Fruit fly (Drosophila melanogaster) whole organism, embryonic: ENCODE data around the gene wam.

Experiments
- Atf-2 ChIP-seq: fragments of 200-800 bp; sonication (Bioruptor generic); optimal IDR thresholded peaks from 2 replicates; lab custom pipeline; 2016; ENCODE audit warnings: missing biosample characterization, missing genetic modification characterization
- B-H2 ChIP-seq: fragments of 200-800 bp; sonication (Bioruptor generic); optimal IDR thresholded peaks from 2 replicates; lab custom pipeline; 2018; ENCODE audit warnings: missing biosample characterization, mild to moderate bottlenecking, missing genetic modification characterization
- CG10147 ChIP-seq: fragments of 200-800 bp; sonication (Bioruptor generic); optimal IDR thresholded peaks from 2 replicates; lab custom pipeline; 2019; ENCODE audit warnings: missing biosample characterization, mild to moderate bottlenecking, missing genetic modification characterization, moderate library complexity
- CG10431 ChIP-seq: fragments of 200-800 bp; sonication (Bioruptor generic); optimal IDR thresholded peaks from 3 replicates; lab custom pipeline; 2018; ENCODE audit warnings: missing biosample characterization, mild to moderate bottlenecking, missing genetic modification characterization
- CG11456 ChIP-seq: fragments of 200-800 bp; sonication (Bioruptor generic); IDR thresholded peaks from 3 replicates; pipeline ENCODE4 v1.3.6; 2022; ENCODE audit warnings: missing biosample characterization, missing genetic modification characterization
- CG11723 ChIP-seq: fragments of 200-800 bp; sonication (Bioruptor generic); optimal IDR thresholded peaks from 2 replicates; lab custom pipeline; 2017; ENCODE audit warnings: missing biosample characterization, mild to moderate bottlenecking, missing genetic modification characterization
- CG14860 ChIP-seq: fragments of 200-800 bp; sonication (Bioruptor generic); IDR thresholded peaks from 3 replicates; pipeline ENCODE4 v1.3.6; 2022; ENCODE audit warnings: missing biosample characterization, missing genetic modification characterization; ENCODE audit not compliant: partially characterized antibody
- CG1602 ChIP-seq: fragments of 200-800 bp; sonication (Bioruptor generic); optimal IDR thresholded peaks from 3 replicates; lab custom pipeline; 2016; ENCODE audit warnings: missing biosample characterization, missing genetic modification characterization
- CG17359 ChIP-seq: fragments of 200-800 bp; sonication (Bioruptor generic); optimal IDR thresholded peaks from 3 replicates; lab custom pipeline; 2018; ENCODE audit warnings: missing biosample characterization, mild to moderate bottlenecking, missing genetic modification characterization, moderate library complexity
- CG18599 ChIP-seq: fragments of 200-800 bp; sonication (Bioruptor generic); optimal IDR thresholded peaks from 3 replicates; lab custom pipeline; 2017; ENCODE audit warnings: missing biosample characterization, missing genetic modification characterization, mild to moderate bottlenecking, moderate library complexity, missing genetic modification reagents
- CG2120 ChIP-seq: fragments of 200-800 bp; sonication (Bioruptor generic); optimal IDR thresholded peaks from 3 replicates; lab custom pipeline; 2016; ENCODE audit warnings: missing biosample characterization, missing genetic modification characterization
- CG2129 ChIP-seq: fragments of 200-800 bp; sonication (Bioruptor generic); IDR thresholded peaks from 2 replicates; pipeline ENCODE4 v1.3.6; 2022; ENCODE audit warnings: missing biosample characterization, missing genetic modification characterization; ENCODE audit not compliant: partially characterized antibody
- CG2202 ChIP-seq: fragments of 200-800 bp; sonication (Bioruptor generic); optimal IDR thresholded peaks from 2 replicates; lab custom pipeline; 2018; ENCODE audit warnings: missing biosample characterization, mild to moderate bottlenecking, missing genetic modification characterization
- CG31365 ChIP-seq: fragments of 200-800 bp; sonication (Bioruptor generic); optimal IDR thresholded peaks from 2 replicates; lab custom pipeline; 2018; ENCODE audit warnings: missing biosample characterization, mild to moderate bottlenecking, missing genetic modification characterization
- CG34422 ChIP-seq: fragments of 200-800 bp; sonication (Bioruptor generic); IDR thresholded peaks from 3 replicates; pipeline ENCODE4 v1.3.6; 2022; ENCODE audit warnings: missing biosample characterization, missing genetic modification characterization
- CG3726 ChIP-seq: fragments of 200-800 bp; sonication (Bioruptor generic); IDR thresholded peaks from 3 replicates; pipeline ENCODE4, ENCODE4 v1.3.6; 2022; ENCODE audit warnings: missing biosample characterization, missing genetic modification characterization
- CG3995 ChIP-seq: fragments of 200-800 bp; sonication (Bioruptor generic); optimal IDR thresholded peaks from 3 replicates; lab custom pipeline; 2016; ENCODE audit warnings: missing biosample characterization, missing genetic modification characterization
- CG4820 ChIP-seq: fragments of 200-800 bp; sonication (Bioruptor generic); optimal IDR thresholded peaks from 3 replicates; lab custom pipeline; 2016; ENCODE audit warnings: missing biosample characterization, missing genetic modification characterization
- CG8089 ChIP-seq: fragments of 200-800 bp; sonication (Bioruptor generic); optimal IDR thresholded peaks from 3 replicates; lab custom pipeline; 2016; ENCODE audit warnings: missing biosample characterization, missing genetic modification characterization
- Camta ChIP-seq: fragments of 200-800 bp; sonication (Bioruptor generic); optimal IDR thresholded peaks from 2 replicates; lab custom pipeline; 2016; ENCODE audit warnings: missing biosample characterization, missing genetic modification characterization
- CrebB ChIP-seq: fragments of 200-800 bp; sonication (Bioruptor generic); optimal IDR thresholded peaks from 3 replicates; lab custom pipeline; 2018; ENCODE audit warnings: missing biosample characterization, mild to moderate bottlenecking, missing genetic modification characterization
- Dek ChIP-seq: fragments of 200-800 bp; sonication (Bioruptor generic); optimal IDR thresholded peaks from 3 replicates; lab custom pipeline; 2019; ENCODE audit warnings: missing biosample characterization, mild to moderate bottlenecking, missing genetic modification characterization, moderate library complexity
- H2.0 ChIP-seq: fragments of 200-800 bp; sonication (Bioruptor generic); IDR thresholded peaks from 2 replicates; pipeline ENCODE4 v1.3.6; 2022; ENCODE audit warnings: missing biosample characterization, missing genetic modification characterization
- Hsf ChIP-seq: fragments of 200-800 bp; sonication (Bioruptor generic); optimal IDR thresholded peaks from 3 replicates; lab custom pipeline; 2016; ENCODE audit warnings: missing biosample characterization, missing genetic modification characterization
- Lpt ChIP-seq: fragments of >200 bp; optimal IDR thresholded peaks from 2 replicates; lab custom pipeline; 2018; ENCODE audit warnings: missing biosample characterization, missing genetic modification characterization
- Optix ChIP-seq: fragments of 200-800 bp; sonication (Bioruptor generic); IDR thresholded peaks from 3 replicates; pipeline ENCODE4 v1.3.6; 2022; ENCODE audit warnings: missing biosample characterization, missing genetic modification characterization
- Rx ChIP-seq: fragments of 200-800 bp; sonication (Bioruptor generic); IDR thresholded peaks from 2 replicates; pipeline ENCODE4 v1.3.6; 2022; ENCODE audit warnings: missing biosample characterization, missing genetic modification characterization
- Vsx1 ChIP-seq: fragments of 200-800 bp; sonication (Bioruptor generic); optimal IDR thresholded peaks from 2 replicates; lab custom pipeline; 2017; ENCODE audit warnings: missing biosample characterization, mild to moderate bottlenecking, missing genetic modification characterization, missing genetic modification reagents
- YL-1 ChIP-seq: fragments of 200-800 bp; sonication (Bioruptor generic); optimal IDR thresholded peaks from 3 replicates; lab custom pipeline; 2017; ENCODE audit warnings: missing biosample characterization, mild to moderate bottlenecking, missing genetic modification characterization
- ac ChIP-seq: fragments of 200-800 bp; sonication (Bioruptor generic); optimal IDR thresholded peaks from 3 replicates; lab custom pipeline; 2017; ENCODE audit warnings: missing biosample characterization, mild to moderate bottlenecking, missing genetic modification characterization
- ash1 ChIP-seq: fragments of 200-800 bp; sonication (Bioruptor generic); optimal IDR thresholded peaks from 2 replicates; lab custom pipeline; 2018; ENCODE audit warnings: missing biosample characterization, mild to moderate bottlenecking, missing genetic modification characterization
- bab2 ChIP-seq: fragments of 200-800 bp; sonication (Bioruptor generic); optimal IDR thresholded peaks from 2 replicates; lab custom pipeline; 2016; ENCODE audit warnings: missing biosample characterization, missing genetic modification characterization
- btn ChIP-seq: fragments of 200-800 bp; sonication (Bioruptor generic); optimal IDR thresholded peaks from 2 replicates; lab custom pipeline; 2016; ENCODE audit warnings: missing biosample characterization, missing genetic modification characterization
- chn ChIP-seq: fragments of 200-800 bp; sonication (Bioruptor generic); optimal IDR thresholded peaks from 2 replicates; lab custom pipeline; 2016; ENCODE audit warnings: missing biosample characterization, missing genetic modification characterization
- corto ChIP-seq: fragments of 200-800 bp; sonication (Bioruptor generic); optimal IDR thresholded peaks from 2 replicates; lab custom pipeline; 2016; ENCODE audit warnings: missing biosample characterization, mild to moderate bottlenecking, missing genetic modification characterization, moderate library complexity
- en ChIP-seq: fragments of 200-800 bp; sonication (Bioruptor generic); optimal IDR thresholded peaks from 2 replicates; lab custom pipeline; 2016; ENCODE audit warnings: missing biosample characterization, missing genetic modification characterization
- eve ChIP-seq, 2 experiments: fragments of >200 bp; optimal IDR thresholded peaks; 2 replicates each; lab custom pipeline; 2017; ENCODE audit warnings: missing biosample characterization in 2 of 2, missing genetic modification characterization in 2 of 2
- gt ChIP-seq: fragments of 200-800 bp; sonication (Bioruptor generic); IDR thresholded peaks from 2 replicates; pipeline ENCODE4 v1.3.6; 2022; ENCODE audit warnings: missing biosample characterization, missing genetic modification characterization
- her ChIP-seq: fragments of 200-800 bp; sonication (Bioruptor generic); optimal IDR thresholded peaks from 2 replicates; lab custom pipeline; 2016; ENCODE audit warnings: missing biosample characterization, missing genetic modification characterization
- hkb ChIP-seq, 2 experiments: fragments of 200-800 bp in 1 of 2; fragments of >200 bp in 1 of 2; sonication (Bioruptor generic) in 1 of 2; IDR thresholded peaks in 1 of 2; optimal IDR thresholded peaks in 1 of 2; 2 replicates each; pipeline versions ENCODE4 v1.3.6 to Lab custom; 2017 to 2022; ENCODE audit warnings: missing biosample characterization in 1 of 2, missing genetic modification characterization in 1 of 2
- ind ChIP-seq: fragments of 200-800 bp; sonication (Bioruptor generic); optimal IDR thresholded peaks from 3 replicates; lab custom pipeline; 2016; ENCODE audit warnings: missing biosample characterization, missing genetic modification characterization
- kni ChIP-seq: fragments of 200-800 bp; sonication (Bioruptor generic); optimal IDR thresholded peaks from 3 replicates; lab custom pipeline; 2017; ENCODE audit warnings: mild to moderate bottlenecking, missing biosample characterization, missing genetic modification reagents, missing genetic modification characterization
- lab ChIP-seq: fragments of 200-800 bp; sonication (Bioruptor generic); optimal IDR thresholded peaks from 3 replicates; lab custom pipeline; 2017; ENCODE audit warnings: missing biosample characterization, missing genetic modification characterization, mild to moderate bottlenecking, moderate library complexity, missing genetic modification reagents
- ssp ChIP-seq: fragments of 200-800 bp; sonication (Bioruptor generic); IDR thresholded peaks from 2 replicates; pipeline ENCODE4 v1.3.6; 2022; ENCODE audit warnings: missing biosample characterization, missing genetic modification characterization
- unpg ChIP-seq: fragments of 200-800 bp; sonication (Bioruptor generic); optimal IDR thresholded peaks from 3 replicates; lab custom pipeline; 2018; ENCODE audit warnings: missing biosample characterization, mild to moderate bottlenecking, missing genetic modification characterization, moderate library complexity
- zen ChIP-seq: fragments of 200-800 bp; sonication (Bioruptor generic); optimal IDR thresholded peaks from 3 replicates; lab custom pipeline; 2018; ENCODE audit warnings: missing biosample characterization, mild to moderate bottlenecking, missing genetic modification characterization, moderate library complexity

Gene wam

dm6 chr3R:23333334-23334035 lies 45.6 kb upstream of the wam start (continued):
- TF ChIP-seq CG10431 (no peak), CG1602 (GFP tag; lab: Kevin White, UChicago) (peak; percentile 30), CG11723 (GFP tag; lab: Kevin White, UChicago) (peak; percentile 8), en (peak; percentile 30), CG2120 (GFP tag; lab: Kevin White, UChicago) (peak; percentile 30), lab (peak; percentile 47)

dm6 chr3R:23332535-23333333 lies 44.9 kb upstream of the wam start:
- TF ChIP-seq chn (GFP tag; lab: Kevin White, UChicago) (no peak), her (GFP tag; lab: Kevin White, UChicago) (no peak), ash1 (GFP tag; lab: Kevin White, UChicago) (no peak), CrebB (tag; lab: Kevin White, UChicago) (peak; percentile 39), B-H2 (GFP tag; lab: Kevin White, UChicago) (no peak), CG3995 (GFP tag; lab: Kevin White, UChicago) (peak; percentile 11), CG34422 (GFP tag; lab: Robert Waterston, UW) (0 out of 3 replicates have a peak, but pooled peaks have one; percentile 28), zen (tag; lab: Kevin White, UChicago) (peak; percentile 49), YL-1 (no peak), Rx (GFP tag; lab: Robert Waterston, UW) (no peak), Lpt (no peak), bab2 (GFP tag; lab: Kevin White, UChicago) (peak; percentile 32), btn (no peak), ind (GFP tag; lab: Kevin White, UChicago) (peak; percentile 25), kni (GFP tag; lab: Kevin White, UChicago) (no peak), Vsx1 (GFP tag; lab: Kevin White, UChicago) (peak; percentile 5), CG2202 (peak; percentile 38), eve (GFP tag; optimal IDR thresholded peaks at IDR 0.05; lab: Kevin White, UChicago) (no peak), ac (GFP tag; lab: Kevin White, UChicago) (no peak), lab (peak; percentile 72), CG2129 (no peak), Dek (tag; lab: Kevin White, UChicago) (peak; percentile 26), corto (GFP tag; lab: Kevin White, UChicago) (no peak), hkb (optimal IDR thresholded peaks at IDR 0.05; lab: Kevin White, UChicago) (no peak), hkb (GFP tag; IDR thresholded peaks at IDR 0.05; lab: Robert Waterston, UW) (peak; percentile 27; the same call in 1 of the 2 replicates), CG8089 (GFP tag; lab: Kevin White, UChicago) (no peak), CG18599 (peak; percentile 51), CG14860 (no peak), Atf-2 (GFP tag; lab: Kevin White, UChicago) (peak; percentile 18), CG31365 (tag; lab: Kevin White, UChicago) (no peak), CG3726 (no peak), gt (GFP tag; lab: Robert Waterston, UW) (0 out of 2 replicates have a peak, but pooled peaks have one; percentile 11), CG11456 (GFP tag; lab: Robert Waterston, UW) (no peak), Camta (peak; percentile 45), ssp (GFP tag; lab: Robert Waterston, UW) (0 out of 2 replicates have a peak, but pooled peaks have one; percentile 9), Hsf (GFP tag; lab: Kevin White, UChicago) (no peak), CG10147 (GFP tag; lab: Kevin White, UChicago) (peak; percentile 9), unpg (GFP tag; lab: Kevin White, UChicago) (peak; percentile 67), H2.0 (GFP tag; lab: Robert Waterston, UW) (no peak), CG4820 (peak; percentile 1), Optix (no peak), CG17359 (tag; lab: Kevin White, UChicago) (peak; percentile 58)
